Worm (Caenorhabditis elegans) whole organism, early embryonic: ENCODE results near the gene nuo-3.

Experiments used
- B0310.2 ChIP-seq: sonication (generic microtip); optimal IDR thresholded peaks from 2 replicates; lab custom pipeline; 2016; ENCODE audit warnings: mild to moderate bottlenecking, missing genetic modification characterization, missing compliant biosample characterization
- F13C5.2 ChIP-seq: sonication (generic microtip); optimal IDR thresholded peaks from 2 replicates; lab custom pipeline; 2017; ENCODE audit warnings: mild to moderate bottlenecking, missing genetic modification characterization, inconsistent platforms, missing compliant biosample characterization
- aly-1 ChIP-seq: sonication (generic microtip); optimal IDR thresholded peaks from 2 replicates; lab custom pipeline; 2016; ENCODE audit warnings: missing genetic modification characterization, missing compliant biosample characterization
- ama-1 ChIP-seq: fragments of 150-350 bp; optimal IDR thresholded peaks from 2 replicates; lab custom pipeline; 2014
- ceh-13 ChIP-seq: fragments of 200-800 bp; sonication (Bioruptor generic); optimal IDR thresholded peaks from 2 replicates; lab custom pipeline; 2018; ENCODE audit warnings: mild to moderate bottlenecking, missing genetic modification characterization, missing compliant biosample characterization
- ceh-36 ChIP-seq: sonication (generic microtip); optimal IDR thresholded peaks from 2 replicates; lab custom pipeline; 2016; ENCODE audit warnings: missing genetic modification characterization, inconsistent platforms, missing compliant biosample characterization
- ets-7 ChIP-seq: sonication (generic microtip); optimal IDR thresholded peaks from 2 replicates; lab custom pipeline; 2016; ENCODE audit warnings: missing genotype, missing genetic modification characterization, missing compliant biosample characterization
- flt-1 ChIP-seq: fragments of 200-800 bp; sonication (Bioruptor generic); IDR thresholded peaks from 2 replicates; pipeline ENCODE4 v1.3.6; 2022; ENCODE audit warnings: missing genetic modification characterization, missing compliant biosample characterization
- hmbx-1 ChIP-seq: sonication (generic microtip); optimal IDR thresholded peaks from 2 replicates; lab custom pipeline; 2016; ENCODE audit warnings: mild to moderate bottlenecking, missing genetic modification characterization, missing compliant biosample characterization
- hmg-4 ChIP-seq: fragments of 200-800 bp; sonication (Bioruptor generic); optimal IDR thresholded peaks from 2 replicates; lab custom pipeline; 2018; ENCODE audit warnings: mild to moderate bottlenecking, missing genetic modification characterization, missing compliant biosample characterization
- hnd-1 ChIP-seq: sonication (generic microtip); optimal IDR thresholded peaks from 2 replicates; lab custom pipeline; 2016; ENCODE audit warnings: missing genetic modification characterization, missing compliant biosample characterization
- pes-1 ChIP-seq: fragments of 200-800 bp; sonication (Bioruptor generic); IDR thresholded peaks from 2 replicates; pipeline ENCODE4 v1.3.6; 2022; ENCODE audit warnings: missing genetic modification reagents, missing genetic modification characterization, missing compliant biosample characterization
- scrt-1 ChIP-seq: fragments of 200-800 bp; sonication (Bioruptor generic); IDR thresholded peaks from 2 replicates; pipeline ENCODE4 v1.3.6; 2022; ENCODE audit warnings: missing genetic modification characterization, missing compliant biosample characterization
- sea-1 ChIP-seq: fragments of 200-800 bp; sonication (Bioruptor generic); conservative IDR thresholded peaks from 2 replicates; pipeline ENCODE4 v1.3.6; 2022; ENCODE audit warnings: missing genetic modification characterization, missing compliant biosample characterization
- tbx-11 ChIP-seq: fragments of 200-800 bp; sonication (Bioruptor generic); IDR thresholded peaks from 2 replicates; pipeline ENCODE4 v1.3.6; 2022; ENCODE audit warnings: missing genetic modification characterization, missing compliant biosample characterization
- tbx-37 ChIP-seq: fragments of 200-800 bp; sonication (Bioruptor generic); conservative IDR thresholded peaks from 2 replicates; pipeline ENCODE4 v1.3.6; 2022; ENCODE audit warnings: missing genetic modification reagents, missing genetic modification characterization, missing compliant biosample characterization
- tra-4 ChIP-seq: sonication (generic microtip); optimal IDR thresholded peaks from 2 replicates; lab custom pipeline; 2017; ENCODE audit warnings: missing genetic modification characterization, missing compliant biosample characterization

Gene nuo-3

ce11 chrIV:14825379-14825778 is 28.0 kb upstream of the nuo-3 start, which contains the start of gene rps-18:
Gene rps-18, plus strand, starts transcription at chrIV:14825679.
- TF ChIP-seq ceh-36 (tag; lab: Kevin White, UChicago), result no peak
- no peak for TF ChIP-seq flt-1 (GFP tag; lab: Robert Waterston, UW)
- no peak for TF ChIP-seq hnd-1 (tag; lab: Kevin White, UChicago)

ce11 chrIV:14824878-14825352 is 27.6 kb upstream of the nuo-3 start, which contains the start of gene sec-61.A:
Gene sec-61.A, minus strand, starts transcription at chrIV:14825264.
- TF ChIP-seq F13C5.2 (tag; lab: Kevin White, UChicago) (peak; percentile 57), ceh-36 (tag; lab: Kevin White, UChicago) (no peak), hmg-4 (GFP tag; lab: Kevin White, UChicago) (peak; percentile 59), flt-1 (GFP tag; lab: Robert Waterston, UW) (no peak)

- TF ChIP-seq tbx-37 (GFP tag; lab: Robert Waterston, UW) (no peak), ceh-13 (GFP tag; lab: Kevin White, UChicago) (no peak), B0310.2 (tag; lab: Kevin White, UChicago) (no peak), pes-1 (GFP tag; lab: Robert Waterston, UW) (no peak), scrt-1 (GFP tag; lab: Robert Waterston, UW) (no peak), F13C5.2 (tag; lab: Kevin White, UChicago) (no peak)
Measured at ce11 chrIV:14824201-14824600, 26.9 kb upstream of the nuo-3 start.

ce11 chrIV:14822267-14822666 is 24.9 kb upstream of the nuo-3 start:
- TF ChIP-seq aly-1 (tag; lab: Kevin White, UChicago) (no peak), ama-1 (lab: Kevin White, UChicago) (peak; percentile 38)

ce11 chrIV:14816288-14816687 is 18.9 kb upstream of the nuo-3 start, which contains the start of gene Y57G11C.46:
Gene Y57G11C.46, minus strand, starts transcription at chrIV:14816388.
- TF ChIP-seq tbx-37 (GFP tag; lab: Robert Waterston, UW), result no peak
- TF ChIP-seq F13C5.2 (tag; lab: Kevin White, UChicago), result no peak
- TF ChIP-seq ceh-36 (tag; lab: Kevin White, UChicago), result no peak
- TF ChIP-seq scrt-1 (GFP tag; lab: Robert Waterston, UW), result no peak

ce11 chrIV:14806903-14807302 is 9.6 kb upstream of the nuo-3 start, which contains the start of gene oig-5:
Gene oig-5, plus strand, starts transcription at chrIV:14807203.
- TF ChIP-seq pes-1 (GFP tag; lab: Robert Waterston, UW) (no peak), tbx-11 (no peak), aly-1 (tag; lab: Kevin White, UChicago) (no peak), hnd-1 (tag; lab: Kevin White, UChicago) (no peak), sea-1 (no peak), B0310.2 (tag; lab: Kevin White, UChicago) (no peak), ceh-36 (tag; lab: Kevin White, UChicago) (no peak), ceh-13 (GFP tag; lab: Kevin White, UChicago) (no peak), F13C5.2 (tag; lab: Kevin White, UChicago) (no peak), flt-1 (GFP tag; lab: Robert Waterston, UW) (no peak), scrt-1 (GFP tag; lab: Robert Waterston, UW) (no peak), ama-1 (lab: Kevin White, UChicago) (no peak), hmbx-1 (tag; lab: Kevin White, UChicago) (no peak)

ce11 chrIV:14802316-14802715 is 5.0 kb upstream of the nuo-3 start, which contains the start of gene Y57G11C.1142:
Gene Y57G11C.1142, plus strand, starts transcription at chrIV:14802616.
- no peak for TF ChIP-seq hmg-4 (GFP tag; lab: Kevin White, UChicago)
- no peak for TF ChIP-seq hmbx-1 (tag; lab: Kevin White, UChicago)
- no peak for TF ChIP-seq scrt-1 (GFP tag; lab: Robert Waterston, UW)
- TF ChIP-seq tbx-37 (GFP tag; lab: Robert Waterston, UW), result no peak
- no peak for TF ChIP-seq sea-1
- no peak for TF ChIP-seq pes-1 (GFP tag; lab: Robert Waterston, UW)
- no peak for TF ChIP-seq flt-1 (GFP tag; lab: Robert Waterston, UW)
- TF ChIP-seq aly-1 (tag; lab: Kevin White, UChicago), result no peak
- TF ChIP-seq B0310.2 (tag; lab: Kevin White, UChicago), result no peak
- no peak for TF ChIP-seq tbx-11
- TF ChIP-seq ceh-36 (tag; lab: Kevin White, UChicago), result no peak
- no peak for TF ChIP-seq ceh-13 (GFP tag; lab: Kevin White, UChicago)
- TF ChIP-seq ets-7 (tag; lab: Kevin White, UChicago), result no peak
- TF ChIP-seq hnd-1 (tag; lab: Kevin White, UChicago), result no peak
- TF ChIP-seq tra-4 (tag; lab: Kevin White, UChicago), result no peak
- TF ChIP-seq F13C5.2 (tag; lab: Kevin White, UChicago), result no peak
- TF ChIP-seq ama-1 (lab: Kevin White, UChicago), result no peak

- no peak for TF ChIP-seq sea-1
- TF ChIP-seq tra-4 (tag; lab: Kevin White, UChicago), result no peak
- no peak for TF ChIP-seq ama-1 (lab: Kevin White, UChicago)
- TF ChIP-seq tbx-11, result no peak
- TF ChIP-seq tbx-37 (GFP tag; lab: Robert Waterston, UW), result no peak
- no peak for TF ChIP-seq hnd-1 (tag; lab: Kevin White, UChicago)
- no peak for TF ChIP-seq F13C5.2 (tag; lab: Kevin White, UChicago)
Measured at ce11 chrIV:14800931-14801330, 3.6 kb upstream of the nuo-3 start.
